Worm (Caenorhabditis elegans) whole organism, L4 larva: ENCODE measurements around the gene let-716.

Source experiments
- D1046.2 ChIP-seq: fragments of 200-800 bp; sonication (Bioruptor generic); IDR thresholded peaks from 2 replicates; pipeline ENCODE4 v1.3.6; 2022; ENCODE audit warnings: missing genetic modification characterization, missing compliant biosample characterization
- F37D6.2 ChIP-seq: sonication (generic microtip); optimal IDR thresholded peaks from 2 replicates; lab custom pipeline; 2016; ENCODE audit warnings: mild to moderate bottlenecking, missing genetic modification characterization, missing compliant biosample characterization
- F49E8.2 ChIP-seq: sonication (generic microtip); optimal IDR thresholded peaks from 2 replicates; lab custom pipeline; 2016; ENCODE audit warnings: missing compliant biosample characterization, mild to moderate bottlenecking, missing genetic modification characterization, borderline replicate concordance
- Y48G9A.11 ChIP-seq: fragments of 200-800 bp; sonication (Bioruptor generic); IDR thresholded peaks from 2 replicates; pipeline ENCODE4 v1.3.6; 2022; ENCODE audit warnings: missing genetic modification reagents, missing genetic modification characterization, missing compliant biosample characterization
- aha-1 ChIP-seq: fragments of 150-350 bp; peaks from one replicate; lab custom pipeline; 2014; ENCODE audit warnings: missing biosample characterization, missing genetic modification characterization
- ama-1 ChIP-seq: fragments of 150-350 bp; optimal IDR thresholded peaks from 2 replicates; lab custom pipeline; 2014; ENCODE audit warnings: inconsistent platforms, mixed read lengths
- arid-1 ChIP-seq: fragments of 200-800 bp; sonication (Bioruptor generic); conservative IDR thresholded peaks from 2 replicates; pipeline ENCODE4 v1.3.6; 2022; ENCODE audit warnings: missing genetic modification reagents, missing genetic modification characterization, missing compliant biosample characterization
- ceh-28 ChIP-seq: fragments of 150-350 bp; optimal IDR thresholded peaks from 2 replicates; lab custom pipeline; 2014; ENCODE audit warnings: missing biosample characterization, missing genetic modification reagents, missing genetic modification characterization
- ces-1 ChIP-seq: fragments of 150-350 bp; sonication (generic microtip); optimal IDR thresholded peaks from 4 replicates; lab custom pipeline; 2014; ENCODE audit warnings: missing biosample characterization, missing genetic modification reagents, missing genetic modification characterization
- ctbp-1 ChIP-seq: fragments of 200-800 bp; sonication (Bioruptor generic); IDR thresholded peaks from 2 replicates; pipeline ENCODE4 v1.3.6; 2022; ENCODE audit warnings: missing genetic modification reagents, missing genetic modification characterization, missing compliant biosample characterization
- daf-19 ChIP-seq: fragments of 200-800 bp; sonication (Bioruptor generic); conservative IDR thresholded peaks from 2 replicates; pipeline ENCODE4 v1.3.6; 2022; ENCODE audit warnings: missing genetic modification characterization, missing compliant biosample characterization
- daf-8 ChIP-seq: fragments of 200-800 bp; sonication (Bioruptor generic); IDR thresholded peaks from 2 replicates; pipeline ENCODE4 v1.3.6; 2022; ENCODE audit warnings: missing genetic modification characterization, missing compliant biosample characterization
- dpl-1 ChIP-seq: fragments of 150-350 bp; optimal IDR thresholded peaks from 2 replicates; lab custom pipeline; 2014; ENCODE audit warnings: missing biosample characterization, missing genetic modification reagents, missing genetic modification characterization
- egl-27 ChIP-seq: sonication (generic microtip); optimal IDR thresholded peaks from 3 replicates; lab custom pipeline; 2017; ENCODE audit warnings: missing biosample characterization, missing genetic modification reagents, missing genetic modification characterization
- fkh-10 ChIP-seq: fragments of 150-350 bp; optimal IDR thresholded peaks from 2 replicates; lab custom pipeline; 2014; ENCODE audit warnings: missing biosample characterization, missing genetic modification reagents, missing genetic modification characterization
- fos-1 ChIP-seq: fragments of 150-350 bp; optimal IDR thresholded peaks from 2 replicates; lab custom pipeline; 2014; ENCODE audit warnings: missing biosample characterization, missing genetic modification characterization
- hif-1 ChIP-seq, 2 experiments: sonication (generic microtip); optimal IDR thresholded peaks; 2 replicates each; lab custom pipeline; 2016 to 2017; ENCODE audit warnings: missing compliant biosample characterization in 2 of 2, missing genetic modification characterization in 2 of 2, missing genetic modification reagents in 2 of 2, missing genotype in 2 of 2, mild to moderate bottlenecking in 1 of 2
- hlh-30 ChIP-seq: sonication (generic microtip); optimal IDR thresholded peaks from 2 replicates; lab custom pipeline; 2017; ENCODE audit warnings: antibody characterized with exemption, mild to moderate bottlenecking, missing genetic modification characterization, missing compliant biosample characterization; ENCODE audit not compliant: insufficient read depth
- hmg-1.1 ChIP-seq: fragments of 200-800 bp; sonication (Bioruptor generic); IDR thresholded peaks from 2 replicates; pipeline ENCODE4 v1.3.6; 2022; ENCODE audit warnings: missing genetic modification reagents, missing genetic modification characterization, missing compliant biosample characterization
- lsy-2 ChIP-seq, 2 experiments: fragments of 150-350 bp in 1 of 2; sonication (generic microtip) in 1 of 2; optimal IDR thresholded peaks; 2 replicates each; lab custom pipeline; 2014 to 2017; ENCODE audit warnings: missing biosample characterization in 2 of 2, missing genetic modification characterization in 2 of 2
- mdl-1 ChIP-seq, 2 experiments: fragments of 150-350 bp in 1 of 2; sonication (generic microtip) in 1 of 2; optimal IDR thresholded peaks; 2 replicates each; lab custom pipeline; 2014 to 2017; ENCODE audit warnings: missing biosample characterization in 2 of 2, missing genetic modification characterization in 2 of 2
- mep-1 ChIP-seq: fragments of 150-350 bp; sonication (generic microtip); optimal IDR thresholded peaks from 3 replicates; lab custom pipeline; 2014; ENCODE audit warnings: missing biosample characterization, missing genetic modification characterization
- mxl-2 ChIP-seq: fragments of 200-800 bp; sonication (Bioruptor generic); conservative IDR thresholded peaks from 2 replicates; pipeline ENCODE4 v1.3.6; 2022; ENCODE audit warnings: missing genetic modification reagents, missing genetic modification characterization, missing compliant biosample characterization
- nhr-102 ChIP-seq: sonication (generic microtip); optimal IDR thresholded peaks from 2 replicates; lab custom pipeline; 2016; ENCODE audit warnings: mild to moderate bottlenecking, missing genetic modification characterization, moderate library complexity, missing compliant biosample characterization
- nhr-237 ChIP-seq: sonication (generic microtip); optimal IDR thresholded peaks from 2 replicates; lab custom pipeline; 2017; ENCODE audit warnings: missing biosample characterization, missing genetic modification characterization
- nhr-48 ChIP-seq: sonication (generic microtip); optimal IDR thresholded peaks from 2 replicates; lab custom pipeline; 2016; ENCODE audit warnings: mild to moderate bottlenecking, missing genetic modification characterization, missing compliant biosample characterization
- pha-4 ChIP-seq, 2 experiments: fragments of 150-350 bp in 1 of 2; fragments of 200-800 bp in 1 of 2; sonication (Bioruptor generic) in 1 of 2; IDR thresholded peaks in 1 of 2; optimal IDR thresholded peaks in 1 of 2; 2 replicates each; pipeline versions ENCODE4 v1.3.6 to Lab custom; 2014 to 2022; ENCODE audit warnings: missing genetic modification characterization in 2 of 2, missing genetic modification reagents in 2 of 2, missing biosample characterization in 1 of 2, missing compliant biosample characterization in 1 of 2
- rbr-2 ChIP-seq: sonication (generic microtip); optimal IDR thresholded peaks from 2 replicates; lab custom pipeline; 2016; ENCODE audit warnings: missing genotype, missing genetic modification characterization, missing compliant biosample characterization
- saeg-2 ChIP-seq: fragments of 200-800 bp; sonication (Bioruptor generic); IDR thresholded peaks from 2 replicates; pipeline ENCODE4 v1.3.6; 2022; ENCODE audit warnings: missing genetic modification reagents, missing genetic modification characterization, missing compliant biosample characterization
- set-16 ChIP-seq: fragments of 200-800 bp; sonication (Bioruptor generic); IDR thresholded peaks from 2 replicates; pipeline ENCODE4 v1.3.6; 2022; ENCODE audit warnings: missing genetic modification reagents, missing genetic modification characterization, missing compliant biosample characterization
- skn-1 ChIP-seq: fragments of 150-350 bp; optimal IDR thresholded peaks from 2 replicates; lab custom pipeline; 2014; ENCODE audit warnings: missing biosample characterization, missing genetic modification characterization
- unc-130 ChIP-seq: sonication (generic microtip); optimal IDR thresholded peaks from 2 replicates; lab custom pipeline; 2016; ENCODE audit warnings: missing genetic modification reagents, missing genetic modification characterization, missing compliant biosample characterization
- unc-39 ChIP-seq: sonication (generic microtip); optimal IDR thresholded peaks from 2 replicates; lab custom pipeline; 2017; ENCODE audit warnings: missing biosample characterization, missing genetic modification characterization
- unc-62 ChIP-seq, 3 experiments: fragments of 150-350 bp in 1 of 3; sonication (generic microtip); optimal IDR thresholded peaks in 2 of 3; peaks in 1 of 3; 1 replicate in 1 of 3; 2 replicates in 2 of 3; lab custom pipeline; 2014 to 2017; ENCODE audit warnings: missing biosample characterization in 3 of 3, missing genetic modification characterization in 3 of 3, missing genetic modification reagents in 3 of 3, missing genotype in 1 of 3
- vab-7 ChIP-seq: fragments of 200-800 bp; sonication (Bioruptor generic); IDR thresholded peaks from 2 replicates; pipeline ENCODE4 v1.3.6; 2022; ENCODE audit warnings: missing genetic modification reagents, missing genetic modification characterization, missing compliant biosample characterization
- zag-1 ChIP-seq: fragments of 150-350 bp; optimal IDR thresholded peaks from 2 replicates; lab custom pipeline; 2014; ENCODE audit warnings: missing biosample characterization, missing genetic modification characterization
- zip-2 ChIP-seq: fragments of 150-350 bp; optimal IDR thresholded peaks from 2 replicates; lab custom pipeline; 2014; ENCODE audit warnings: missing biosample characterization, missing genetic modification characterization

let-716 gene

DNA sequence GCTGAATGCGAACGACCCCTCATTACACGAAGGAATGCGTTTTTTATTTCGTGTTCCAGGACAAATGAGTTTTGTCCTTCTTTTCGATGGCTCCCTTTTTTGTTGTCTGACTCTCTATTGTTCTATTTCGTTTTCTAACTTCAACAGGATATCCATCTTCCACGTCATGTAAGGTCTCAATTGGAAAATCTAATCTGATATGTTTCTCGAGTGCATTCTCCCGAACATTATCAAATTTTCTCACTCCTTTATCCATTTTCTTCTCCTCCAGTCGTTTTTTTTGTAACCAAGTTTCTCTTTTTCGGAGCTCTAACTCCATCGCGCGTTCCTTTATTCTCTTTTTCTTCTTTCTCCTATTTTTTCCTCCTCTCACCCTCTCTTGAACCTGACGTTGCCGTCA is 32.9 kb upstream of the let-716 start (continued):
- no peak for TF ChIP-seq nhr-237
- no peak for TF ChIP-seq zip-2
- no peak for TF ChIP-seq ceh-28 (tag; lab: Kevin White, UChicago)
- no peak for TF ChIP-seq unc-39

DNA sequence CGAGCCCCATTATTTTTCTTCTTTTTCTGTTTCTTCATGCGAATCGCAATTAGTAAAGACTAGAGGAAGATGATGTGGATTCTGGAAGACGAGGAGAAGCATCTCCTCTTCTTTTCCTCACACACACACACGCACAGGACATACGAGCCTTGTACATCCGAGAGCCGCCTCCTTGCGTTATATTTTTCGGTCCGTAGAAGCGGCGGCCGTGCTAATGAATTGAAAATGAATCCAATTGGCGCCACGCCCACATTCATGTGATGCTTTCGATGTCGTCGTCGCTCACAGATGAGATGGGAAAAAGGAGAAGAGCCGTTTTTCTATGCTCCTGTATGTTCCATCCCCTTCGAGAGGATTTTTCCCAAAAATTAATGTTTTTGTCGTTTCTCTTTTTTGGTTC is 31.9 kb upstream of the let-716 start:
- TF ChIP-seq ctbp-1 (GFP tag; lab: Robert Waterston, UW) (no peak), hmg-1.1 (0 out of 2 replicates have a peak, but pooled peaks have one; percentile 10), aha-1 (tag; lab: Kevin White, UChicago) (peak; percentile 61), vab-7 (GFP tag; lab: Robert Waterston, UW) (0 out of 2 replicates have a peak, but pooled peaks have one; percentile 7), dpl-1 (GFP tag; lab: Kevin White, UChicago) (no peak), unc-39 (no peak), hlh-30 (tag; lab: Kevin White, UChicago) (peak; percentile 7), unc-62 (GFP tag; optimal IDR thresholded peaks at IDR 0.05 in 1 of 2; lab: Kevin White, UChicago) (peak in 1 of 2 experiments; percentile 53), unc-62 (tag; optimal IDR thresholded peaks at IDR 0.05; lab: Kevin White, UChicago) (no peak)
- TF ChIP-seq, all 104 proteins: peak for 5

DNA sequence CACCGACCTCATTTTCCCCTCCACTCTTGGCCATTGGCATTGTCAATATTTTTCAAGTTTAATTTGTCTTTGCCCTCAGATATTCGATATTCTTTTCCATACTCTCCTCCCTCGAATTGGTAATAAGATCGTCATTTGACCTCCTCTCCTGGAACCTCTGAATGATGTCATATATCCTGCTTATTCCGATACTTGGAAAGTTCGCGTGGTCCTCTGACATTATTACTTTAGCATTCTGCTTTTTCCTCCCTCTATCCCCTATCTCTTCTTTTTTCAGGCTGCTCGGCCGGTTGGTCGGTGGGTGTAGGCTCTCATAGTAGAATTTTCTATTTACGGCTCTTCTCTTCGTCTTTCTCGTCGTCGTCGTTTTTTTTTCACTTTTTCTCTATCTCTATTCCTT is 30.9 kb upstream of the let-716 start:
- peak; percentile 6 for TF ChIP-seq F37D6.2
- no peak for TF ChIP-seq Y48G9A.11 (GFP tag; lab: Robert Waterston, UW)
- no peak for TF ChIP-seq nhr-102 (tag; lab: Kevin White, UChicago)
- TF ChIP-seq lsy-2 (tag; optimal IDR thresholded peaks at IDR 0.05; lab: Kevin White, UChicago) = peak in 1 of 2 experiments; percentile 12
- no peak for TF ChIP-seq F49E8.2 (tag; lab: Kevin White, UChicago)
- peak in 1 of 2 experiments; percentile 5 for TF ChIP-seq mdl-1 (tag; optimal IDR thresholded peaks at IDR 0.05; lab: Kevin White, UChicago)
- TF ChIP-seq mxl-2 (GFP tag; lab: Robert Waterston, UW) = no peak
- peak; percentile 23 for TF ChIP-seq hlh-30 (tag; lab: Kevin White, UChicago)
- TF ChIP-seq fkh-10 (GFP tag; lab: Kevin White, UChicago) = peak; percentile 87
- TF ChIP-seq daf-19 (GFP tag; lab: Robert Waterston, UW) = no peak
- TF ChIP-seq hif-1 (tag; optimal IDR thresholded peaks at IDR 0.05; lab: Kevin White, UChicago) = no peak
- no peak for TF ChIP-seq egl-27 (tag; lab: Kevin White, UChicago)
- TF ChIP-seq skn-1 = no peak
- peak; percentile 12 for TF ChIP-seq zag-1
- TF ChIP-seq aha-1 (tag; lab: Kevin White, UChicago) = peak; percentile 94
- TF ChIP-seq rbr-2 (tag; lab: Kevin White, UChicago) = peak; percentile 39
- TF ChIP-seq mep-1 (tag; lab: Kevin White, UChicago) = peak; percentile 32
- no peak for TF ChIP-seq saeg-2
- peak; percentile 34 for TF ChIP-seq ces-1
- TF ChIP-seq arid-1 (GFP tag; lab: Robert Waterston, UW) = no peak
- TF ChIP-seq ctbp-1 (GFP tag; lab: Robert Waterston, UW) = peak; percentile 57; the same call in 1 of the 2 replicates
- TF ChIP-seq D1046.2 (GFP tag; lab: Robert Waterston, UW) = no peak
- TF ChIP-seq nhr-48 (tag; lab: Kevin White, UChicago) = no peak

DNA sequence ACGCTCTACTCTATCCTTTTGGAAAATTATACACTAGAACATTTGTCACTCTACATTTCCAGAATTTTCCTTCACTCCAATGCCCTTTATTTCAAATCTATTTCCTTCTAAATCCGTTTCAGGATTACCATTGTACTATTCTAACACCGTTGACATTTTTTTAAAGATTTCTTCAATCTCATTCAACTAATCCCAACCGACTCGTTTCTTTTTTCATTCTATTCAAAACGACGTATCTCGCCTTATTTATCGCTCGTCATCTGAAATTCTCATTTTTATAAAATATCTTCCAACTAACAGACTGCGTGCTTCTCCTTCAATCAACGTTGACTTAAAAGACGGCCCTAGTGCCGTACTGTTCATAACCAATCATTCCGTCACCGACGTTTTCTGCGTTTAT is 30.3 kb upstream of the let-716 start, which contains the start of gene akap-1:
Gene akap-1 (plus strand): TSS at position 301 of the 400 bp plus-strand sequence.
- TF ChIP-seq mep-1 (tag; lab: Kevin White, UChicago) (no peak), set-16 (GFP tag; lab: Robert Waterston, UW) (no peak), egl-27 (tag; lab: Kevin White, UChicago) (no peak), fos-1 (tag; lab: Kevin White, UChicago) (no peak), unc-130 (GFP tag; lab: Kevin White, UChicago) (no peak), ama-1 (lab: Kevin White, UChicago) (no peak), daf-8 (GFP tag; lab: Robert Waterston, UW) (no peak), pha-4 (GFP tag; IDR thresholded peaks at IDR 0.05; lab: Robert Waterston, UW) (no peak), pha-4 (tag; optimal IDR thresholded peaks at IDR 0.05; lab: Kevin White, UChicago) (no peak)
- TF ChIP-seq, all 104 proteins: peak for 0
